Worm (Caenorhabditis elegans) whole organism, L4 larva: ENCODE measurements around the gene knl-1.
A peak's percentile ranks its signal among the peaks of the same experiment; 100 is the strongest.

Experiments
- F26F4.8 ChIP-seq: fragments of 200-800 bp; sonication (Bioruptor generic); conservative IDR thresholded peaks from 2 replicates; pipeline ENCODE4 v1.3.6; 2022; ENCODE audit warnings: missing genetic modification characterization, missing compliant biosample characterization
- F44E2.7 ChIP-seq: fragments of 200-800 bp; sonication (Bioruptor generic); IDR thresholded peaks from 2 replicates; pipeline ENCODE4 v2.1.2; 2022; ENCODE audit warnings: missing genetic modification characterization, missing compliant biosample characterization
- T20F7.1 ChIP-seq: fragments of 200-800 bp; sonication (Bioruptor generic); optimal IDR thresholded peaks from 2 replicates; lab custom pipeline; 2018; ENCODE audit warnings: mild to moderate bottlenecking, missing genetic modification characterization, missing compliant biosample characterization
- Y48G9A.11 ChIP-seq: fragments of 200-800 bp; sonication (Bioruptor generic); IDR thresholded peaks from 2 replicates; pipeline ENCODE4 v1.3.6; 2022; ENCODE audit warnings: missing genetic modification reagents, missing genetic modification characterization, missing compliant biosample characterization
- Y5F2A.4 ChIP-seq: fragments of 200-800 bp; sonication (Bioruptor generic); optimal IDR thresholded peaks from 2 replicates; lab custom pipeline; 2018; ENCODE audit warnings: mild to moderate bottlenecking, missing genetic modification characterization, missing compliant biosample characterization
- ZK546.5 ChIP-seq, 2 experiments: sonication (generic microtip); optimal IDR thresholded peaks; 2 replicates each; lab custom pipeline; 2017; ENCODE audit warnings: missing biosample characterization in 2 of 2, missing genetic modification characterization in 2 of 2
- aly-2 ChIP-seq: sonication (generic microtip); optimal IDR thresholded peaks from 2 replicates; lab custom pipeline; 2018; ENCODE audit warnings: missing biosample characterization, missing genetic modification characterization
- ama-1 ChIP-seq: fragments of 150-350 bp; optimal IDR thresholded peaks from 2 replicates; lab custom pipeline; 2014; ENCODE audit warnings: inconsistent platforms, mixed read lengths
- arid-1 ChIP-seq: fragments of 200-800 bp; sonication (Bioruptor generic); conservative IDR thresholded peaks from 2 replicates; pipeline ENCODE4 v1.3.6; 2022; ENCODE audit warnings: missing genetic modification reagents, missing genetic modification characterization, missing compliant biosample characterization
- attf-4 ChIP-seq: sonication (generic microtip); optimal IDR thresholded peaks from 3 replicates; lab custom pipeline; 2017; ENCODE audit warnings: missing biosample characterization, missing genetic modification characterization
- ceh-20 ChIP-seq: fragments of 200-800 bp; sonication (Bioruptor generic); IDR thresholded peaks from 2 replicates; pipeline ENCODE4 v1.3.6; 2022; ENCODE audit warnings: missing genetic modification reagents, missing genetic modification characterization, missing compliant biosample characterization
- ceh-32 ChIP-seq: sonication (generic microtip); optimal IDR thresholded peaks from 2 replicates; lab custom pipeline; 2016; ENCODE audit warnings: mild to moderate bottlenecking, missing genetic modification characterization, missing compliant biosample characterization; ENCODE audit not compliant: poor library complexity
- ceh-44 ChIP-seq: fragments of 200-800 bp; sonication (Bioruptor generic); IDR thresholded peaks from 2 replicates; pipeline ENCODE4 v1.3.6; 2022; ENCODE audit warnings: missing genetic modification reagents, missing genetic modification characterization, missing compliant biosample characterization
- ceh-62 ChIP-seq: sonication (generic microtip); optimal IDR thresholded peaks from 2 replicates; lab custom pipeline; 2017; ENCODE audit warnings: missing biosample characterization, missing genetic modification characterization
- ces-1 ChIP-seq: fragments of 150-350 bp; sonication (generic microtip); optimal IDR thresholded peaks from 4 replicates; lab custom pipeline; 2014; ENCODE audit warnings: missing biosample characterization, missing genetic modification reagents, missing genetic modification characterization
- daf-16 ChIP-seq, 3 experiments: sonication (generic microtip); optimal IDR thresholded peaks; 2 replicates each; lab custom pipeline; 2016 to 2017; ENCODE audit warnings: missing genetic modification characterization in 3 of 3, missing genetic modification reagents in 3 of 3, mild to moderate bottlenecking in 2 of 3, missing compliant biosample characterization in 2 of 3, missing biosample characterization in 1 of 3, moderate library complexity in 1 of 3
- daf-8 ChIP-seq: fragments of 200-800 bp; sonication (Bioruptor generic); IDR thresholded peaks from 2 replicates; pipeline ENCODE4 v1.3.6; 2022; ENCODE audit warnings: missing genetic modification characterization, missing compliant biosample characterization
- duxl-1 ChIP-seq: sonication (generic microtip); optimal IDR thresholded peaks from 2 replicates; lab custom pipeline; 2016; ENCODE audit warnings: mild to moderate bottlenecking, missing genetic modification characterization, moderate library complexity, missing compliant biosample characterization; ENCODE audit not compliant: poor library complexity
- egl-27 ChIP-seq: sonication (generic microtip); optimal IDR thresholded peaks from 3 replicates; lab custom pipeline; 2017; ENCODE audit warnings: missing biosample characterization, missing genetic modification reagents, missing genetic modification characterization
- egl-43 ChIP-seq: fragments of 200-800 bp; sonication (Bioruptor generic); IDR thresholded peaks from 2 replicates; pipeline ENCODE4 v1.3.6; 2022; ENCODE audit warnings: missing genetic modification reagents, missing genetic modification characterization, missing compliant biosample characterization
- fos-1 ChIP-seq: fragments of 150-350 bp; optimal IDR thresholded peaks from 2 replicates; lab custom pipeline; 2014; ENCODE audit warnings: missing biosample characterization, missing genetic modification characterization
- hlh-11 ChIP-seq: fragments of 200-800 bp; sonication (Bioruptor generic); optimal IDR thresholded peaks from 2 replicates; lab custom pipeline; 2018; ENCODE audit warnings: mild to moderate bottlenecking, missing genetic modification characterization, missing compliant biosample characterization
- hlh-30 ChIP-seq: sonication (generic microtip); optimal IDR thresholded peaks from 2 replicates; lab custom pipeline; 2017; ENCODE audit warnings: antibody characterized with exemption, mild to moderate bottlenecking, missing genetic modification characterization, missing compliant biosample characterization; ENCODE audit not compliant: insufficient read depth
- hmg-1.1 ChIP-seq: fragments of 200-800 bp; sonication (Bioruptor generic); IDR thresholded peaks from 2 replicates; pipeline ENCODE4 v1.3.6; 2022; ENCODE audit warnings: missing genetic modification reagents, missing genetic modification characterization, missing compliant biosample characterization
- lim-7 ChIP-seq: fragments of 200-800 bp; sonication (Bioruptor generic); IDR thresholded peaks from 2 replicates; pipeline ENCODE4 v1.3.6; 2022; ENCODE audit warnings: missing genetic modification characterization, missing compliant biosample characterization
- lin-1 ChIP-seq: fragments of 200-800 bp; sonication (Bioruptor generic); IDR thresholded peaks from 2 replicates; pipeline ENCODE4 v1.3.6; 2022; ENCODE audit warnings: missing genetic modification reagents, missing genetic modification characterization, missing compliant biosample characterization
- lin-13 ChIP-seq: fragments of 150-350 bp; optimal IDR thresholded peaks from 2 replicates; lab custom pipeline; 2014; ENCODE audit warnings: missing biosample characterization, missing genetic modification reagents, missing genetic modification characterization
- lin-29 ChIP-seq: fragments of 200-800 bp; sonication (Bioruptor generic); IDR thresholded peaks from 2 replicates; pipeline ENCODE4 v1.3.6; 2022; ENCODE audit warnings: missing genetic modification reagents, missing genetic modification characterization, missing compliant biosample characterization
- lin-38 ChIP-seq: fragments of 200-800 bp; sonication (Bioruptor generic); IDR thresholded peaks from 2 replicates; pipeline ENCODE4 v1.3.6; 2022; ENCODE audit warnings: missing genetic modification reagents, missing genetic modification characterization, missing compliant biosample characterization
- lsy-2 ChIP-seq, 2 experiments: fragments of 150-350 bp in 1 of 2; sonication (generic microtip) in 1 of 2; optimal IDR thresholded peaks; 2 replicates each; lab custom pipeline; 2014 to 2017; ENCODE audit warnings: missing biosample characterization in 2 of 2, missing genetic modification characterization in 2 of 2
- mdt-29 ChIP-seq: fragments of 200-800 bp; sonication (Bioruptor generic); IDR thresholded peaks from 2 replicates; pipeline ENCODE4 v1.3.6; 2022; ENCODE audit warnings: missing genetic modification reagents, missing genetic modification characterization, missing compliant biosample characterization
- mep-1 ChIP-seq: fragments of 150-350 bp; sonication (generic microtip); optimal IDR thresholded peaks from 3 replicates; lab custom pipeline; 2014; ENCODE audit warnings: missing biosample characterization, missing genetic modification characterization
- nhr-111 ChIP-seq: fragments of 200-800 bp; sonication (Bioruptor generic); optimal IDR thresholded peaks from 2 replicates; lab custom pipeline; 2018; ENCODE audit warnings: mild to moderate bottlenecking, missing genetic modification characterization, missing compliant biosample characterization
- nhr-28 ChIP-seq: fragments of 150-350 bp; optimal IDR thresholded peaks from 2 replicates; lab custom pipeline; 2014; ENCODE audit warnings: missing biosample characterization, missing genetic modification characterization
- nhr-41 ChIP-seq: fragments of 200-800 bp; sonication (Bioruptor generic); IDR thresholded peaks from 2 replicates; pipeline ENCODE4 v1.3.6; 2022; ENCODE audit warnings: missing genetic modification reagents, missing genetic modification characterization, missing compliant biosample characterization
- nhr-6 ChIP-seq: fragments of 150-350 bp; optimal IDR thresholded peaks from 2 replicates; lab custom pipeline; 2014; ENCODE audit warnings: missing biosample characterization, missing genetic modification characterization
- php-3 ChIP-seq: fragments of 200-800 bp; sonication (Bioruptor generic); IDR thresholded peaks from 2 replicates; pipeline ENCODE4 v1.3.6; 2022; ENCODE audit warnings: missing genetic modification reagents, missing genetic modification characterization, missing compliant biosample characterization
- rbr-2 ChIP-seq: sonication (generic microtip); optimal IDR thresholded peaks from 2 replicates; lab custom pipeline; 2016; ENCODE audit warnings: missing genotype, missing genetic modification characterization, missing compliant biosample characterization
- sdz-12 ChIP-seq: fragments of 200-800 bp; sonication (Bioruptor generic); optimal IDR thresholded peaks from 2 replicates; lab custom pipeline; 2018; ENCODE audit warnings: mild to moderate bottlenecking, missing genetic modification characterization, missing compliant biosample characterization
- set-16 ChIP-seq: fragments of 200-800 bp; sonication (Bioruptor generic); IDR thresholded peaks from 2 replicates; pipeline ENCODE4 v1.3.6; 2022; ENCODE audit warnings: missing genetic modification reagents, missing genetic modification characterization, missing compliant biosample characterization
- unc-130 ChIP-seq: sonication (generic microtip); optimal IDR thresholded peaks from 2 replicates; lab custom pipeline; 2016; ENCODE audit warnings: missing genetic modification reagents, missing genetic modification characterization, missing compliant biosample characterization
- vab-7 ChIP-seq: fragments of 200-800 bp; sonication (Bioruptor generic); IDR thresholded peaks from 2 replicates; pipeline ENCODE4 v1.3.6; 2022; ENCODE audit warnings: missing genetic modification reagents, missing genetic modification characterization, missing compliant biosample characterization
- zfp-2 ChIP-seq: sonication (generic microtip); optimal IDR thresholded peaks from 2 replicates; lab custom pipeline; 2016; ENCODE audit warnings: mild to moderate bottlenecking, missing genetic modification characterization, missing compliant biosample characterization
- ztf-11 ChIP-seq: fragments of 150-350 bp; optimal IDR thresholded peaks from 2 replicates; lab custom pipeline; 2014; ENCODE audit warnings: missing biosample characterization, missing genetic modification characterization

The knl-1 gene

DNA sequence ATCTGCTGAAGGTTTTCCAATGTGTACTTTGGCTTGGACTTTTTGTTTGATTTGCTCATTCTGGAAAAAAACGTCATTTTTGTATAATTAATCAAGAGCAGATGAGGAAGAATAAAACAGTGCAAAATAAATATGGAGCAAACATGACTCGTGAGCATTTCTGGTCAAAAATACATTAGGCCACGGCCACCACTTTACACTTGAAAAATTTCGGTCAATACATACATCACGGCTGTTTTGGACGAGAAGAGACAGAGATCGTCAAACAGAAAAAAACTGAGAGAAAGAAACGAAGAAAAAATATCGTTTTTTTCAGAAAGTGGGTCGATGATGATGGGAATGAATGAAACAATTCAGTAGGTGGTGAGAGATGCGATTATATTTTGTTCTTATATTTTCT is 17.9 kb downstream of the knl-1 start, which contains the start of the genes F09G8.7 and crn-7 (continued):
- TF ChIP-seq set-16 (no peak), attf-4 (tag; lab: Kevin White, UChicago) (no peak), Y48G9A.11 (GFP tag; lab: Robert Waterston, UW) (no peak), daf-16 (GFP tag; optimal IDR thresholded peaks at IDR 0.05; lab: Kevin White, UChicago) (no peak), daf-16 (tag; optimal IDR thresholded peaks at IDR 0.05; lab: Kevin White, UChicago) (peak; percentile 15), lin-38 (peak; percentile 39; the same call in 1 of the 2 replicates), arid-1 (GFP tag; lab: Robert Waterston, UW) (no peak), unc-130 (GFP tag; lab: Kevin White, UChicago) (no peak), hlh-30 (tag; lab: Kevin White, UChicago) (peak; percentile 55), hmg-1.1 (no peak), T20F7.1 (no peak), nhr-28 (tag; lab: Kevin White, UChicago) (peak; percentile 51), F44E2.7 (GFP tag; lab: Robert Waterston, UW) (no peak), lsy-2 (tag; optimal IDR thresholded peaks at IDR 0.05; lab: Kevin White, UChicago) (peak in 1 of 2 experiments; percentile 61), mdt-29 (GFP tag; lab: Robert Waterston, UW) (no peak), lin-1 (GFP tag; lab: Robert Waterston, UW) (no peak), hlh-11 (tag; lab: Kevin White, UChicago) (peak; percentile 38), ztf-11 (tag; lab: Kevin White, UChicago) (no peak), ceh-44 (no peak), fos-1 (no peak), zfp-2 (tag; lab: Kevin White, UChicago) (no peak), sdz-12 (GFP tag; lab: Kevin White, UChicago) (no peak), mep-1 (tag; lab: Kevin White, UChicago) (no peak), duxl-1 (tag; lab: Kevin White, UChicago) (no peak), ces-1 (GFP tag; lab: Kevin White, UChicago) (no peak), ceh-62 (tag; lab: Kevin White, UChicago) (no peak), vab-7 (GFP tag; lab: Robert Waterston, UW) (no peak), nhr-111 (no peak), egl-27 (no peak), Y5F2A.4 (no peak), php-3 (GFP tag; lab: Robert Waterston, UW) (no peak), rbr-2 (no peak)

DNA sequence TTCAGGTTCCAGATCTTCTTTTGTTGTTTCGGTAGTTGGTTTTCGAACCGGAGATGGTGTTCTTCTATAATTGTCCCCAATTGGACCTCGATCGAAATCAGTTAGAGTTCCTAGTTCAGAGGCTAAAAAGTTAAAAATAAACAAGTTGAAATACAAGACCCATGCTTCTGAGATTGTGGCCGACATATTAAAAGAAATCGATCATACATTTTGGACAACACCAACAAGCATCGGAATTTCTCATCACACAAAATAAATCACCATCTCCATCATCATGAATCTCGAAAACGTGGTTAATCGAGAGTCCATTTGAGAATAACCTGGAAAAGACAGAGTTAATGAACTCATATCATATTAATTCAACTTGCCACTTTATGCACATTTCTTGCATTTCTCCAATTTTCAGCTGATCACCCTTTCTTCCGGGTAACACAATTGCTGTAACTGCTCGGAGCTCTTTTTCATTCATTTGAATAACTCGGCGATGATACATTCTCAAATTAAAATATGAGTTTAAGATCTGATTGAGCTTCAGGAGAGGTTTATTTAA is 21.3 kb downstream of the knl-1 start, which contains the start of the genes mps-4 and F09G8.10:
mps-4 (minus strand) TSS at position 101 of the 550 bp plus-strand sequence.
F09G8.10 (minus strand) TSS at position 500 of the 550 bp plus-strand sequence.
- TF ChIP-seq lin-13 (GFP tag; lab: Kevin White, UChicago) (no peak), ZK546.5 (tag; optimal IDR thresholded peaks at IDR 0.05; lab: Kevin White, UChicago) (no peak), fos-1 (no peak), lim-7 (no peak), daf-8 (no peak), nhr-41 (GFP tag; lab: Robert Waterston, UW) (no peak), aly-2 (tag; lab: Kevin White, UChicago) (no peak)

DNA sequence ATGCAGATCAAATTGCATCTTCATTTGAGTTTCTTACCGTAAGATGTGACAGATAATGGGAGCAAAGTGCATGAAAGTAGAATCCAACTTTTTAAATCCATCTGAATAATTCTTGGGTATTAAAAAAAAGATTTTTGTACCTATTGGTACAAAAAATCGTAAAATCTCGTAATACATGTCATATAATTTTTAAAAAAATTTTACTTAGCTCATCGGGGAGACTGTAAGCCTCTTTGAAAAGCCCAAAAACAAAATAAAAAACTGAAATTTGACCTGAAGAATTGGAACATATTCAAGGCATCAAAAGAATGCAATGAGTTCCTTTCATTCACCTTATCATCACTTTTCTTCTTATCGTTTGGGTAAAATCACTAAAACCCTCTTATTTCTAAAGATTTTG is 25.4 kb downstream of the knl-1 start, which contains the start of gene clec-160:
clec-160 (minus strand) TSS at position 101 of the 400 bp plus-strand sequence.
- no peak for TF ChIP-seq F26F4.8 (GFP tag; lab: Robert Waterston, UW)
- no peak for TF ChIP-seq nhr-6 (tag; lab: Kevin White, UChicago)
- no peak for TF ChIP-seq lin-29 (GFP tag; lab: Robert Waterston, UW)
- no peak for TF ChIP-seq egl-43
- no peak for TF ChIP-seq ceh-32 (tag; lab: Kevin White, UChicago)
- no peak for TF ChIP-seq ceh-20 (GFP tag; lab: Robert Waterston, UW)
- no peak for TF ChIP-seq ama-1 (lab: Kevin White, UChicago)
